Worm (Caenorhabditis elegans) whole organism, young adult: ENCODE measurements around the gene ZC13.2.
"Not testable (repeated sequence)": the region's sequence is repeated elsewhere in the genome, so short reads cannot be mapped to it uniquely, and the experiment has no call there.

Source experiments
- D2030.7 ChIP-seq: fragments of 200-800 bp; sonication (Bioruptor generic); IDR thresholded peaks from 2 replicates; pipeline ENCODE4 v1.3.6; 2022; ENCODE audit warnings: missing genetic modification reagents, missing genetic modification characterization, missing compliant biosample characterization
- F37B4.10 ChIP-seq: fragments of 200-800 bp; sonication (Bioruptor generic); IDR thresholded peaks from 2 replicates; pipeline ENCODE4 v1.3.6; 2022; ENCODE audit warnings: missing genetic modification characterization, missing compliant biosample characterization
- F52B5.7 ChIP-seq: sonication (generic microtip); optimal IDR thresholded peaks from 2 replicates; lab custom pipeline; 2016; ENCODE audit warnings: mild to moderate bottlenecking, missing genetic modification characterization, missing compliant biosample characterization
- F57A8.1 ChIP-seq: fragments of 200-800 bp; sonication (Bioruptor generic); optimal IDR thresholded peaks from 2 replicates; lab custom pipeline; 2018; ENCODE audit warnings: mild to moderate bottlenecking, missing genetic modification characterization, moderate library complexity, missing compliant biosample characterization
- F57C9.4 ChIP-seq: sonication (generic microtip); optimal IDR thresholded peaks from 2 replicates; lab custom pipeline; 2017; ENCODE audit warnings: mild to moderate bottlenecking, missing genetic modification characterization, missing compliant biosample characterization
- T26A5.8 ChIP-seq: sonication (generic microtip); optimal IDR thresholded peaks from 2 replicates; lab custom pipeline; 2016; ENCODE audit warnings: missing genetic modification characterization, missing compliant biosample characterization
- Y67H2A.10 ChIP-seq: fragments of 200-800 bp; sonication (Bioruptor generic); conservative IDR thresholded peaks from 2 replicates; pipeline ENCODE4 v1.3.6; 2022; ENCODE audit warnings: missing genetic modification reagents, missing genetic modification characterization, missing compliant biosample characterization
- akir-1 ChIP-seq: fragments of 200-800 bp; sonication (Bioruptor generic); optimal IDR thresholded peaks from 2 replicates; lab custom pipeline; 2018; ENCODE audit warnings: mild to moderate bottlenecking, missing genetic modification characterization, moderate library complexity, missing compliant biosample characterization
- ama-1 ChIP-seq, 3 experiments: fragments of 150-350 bp in 1 of 3; sonication (generic microtip) in 2 of 3; optimal IDR thresholded peaks; 2 replicates each; lab custom pipeline; 2014 to 2018; ENCODE audit warnings: missing biosample characterization in 2 of 3, missing genetic modification characterization in 2 of 3, missing genetic modification reagents in 2 of 3
- attf-3 ChIP-seq: fragments of 200-800 bp; sonication (Bioruptor generic); conservative IDR thresholded peaks from 2 replicates; pipeline ENCODE4 v1.3.6; 2022; ENCODE audit warnings: missing genetic modification reagents, missing genetic modification characterization, missing compliant biosample characterization
- cebp-1 ChIP-seq, 2 experiments: fragments of 200-800 bp in 1 of 2; sonication (Bioruptor generic) in 1 of 2; sonication (generic microtip) in 1 of 2; IDR thresholded peaks in 1 of 2; optimal IDR thresholded peaks in 1 of 2; 2 replicates each; pipeline versions ENCODE4 v1.3.6 to Lab custom; 2017 to 2022; ENCODE audit warnings: missing compliant biosample characterization in 2 of 2, missing genetic modification characterization in 2 of 2, mild to moderate bottlenecking in 1 of 2, missing genetic modification reagents in 1 of 2, moderate library complexity in 1 of 2
- cebp-2 ChIP-seq: fragments of 200-800 bp; sonication (Bioruptor generic); IDR thresholded peaks from 2 replicates; pipeline ENCODE4 v1.3.6; 2022; ENCODE audit warnings: missing genetic modification characterization, missing compliant biosample characterization
- ceh-27 ChIP-seq: fragments of 200-800 bp; sonication (Bioruptor generic); optimal IDR thresholded peaks from 2 replicates; lab custom pipeline; 2018; ENCODE audit warnings: mild to moderate bottlenecking, missing genetic modification characterization, moderate library complexity, missing compliant biosample characterization
- ceh-58 ChIP-seq: fragments of 200-800 bp; sonication (Bioruptor generic); IDR thresholded peaks from 2 replicates; pipeline ENCODE4 v1.3.6; 2022; ENCODE audit warnings: missing genetic modification characterization, missing compliant biosample characterization
- hmg-1.2 ChIP-seq: fragments of 200-800 bp; sonication (Bioruptor generic); IDR thresholded peaks from 2 replicates; pipeline ENCODE4 v1.3.6; 2022; ENCODE audit warnings: missing genetic modification reagents, missing genetic modification characterization, missing compliant biosample characterization
- hmg-20 ChIP-seq: fragments of 200-800 bp; sonication (Bioruptor generic); IDR thresholded peaks from 2 replicates; pipeline ENCODE4 v1.3.6; 2022; ENCODE audit warnings: missing genetic modification reagents, missing genetic modification characterization, missing compliant biosample characterization
- hrde-1 ChIP-seq: sonication (generic microtip); optimal IDR thresholded peaks from 2 replicates; lab custom pipeline; 2016; ENCODE audit warnings: missing genetic modification characterization, mild to moderate bottlenecking, missing compliant biosample characterization, moderate library complexity, missing genotype, missing genetic modification reagents, borderline replicate concordance
- lin-26 ChIP-seq: fragments of 200-800 bp; sonication (Bioruptor generic); IDR thresholded peaks from 2 replicates; pipeline ENCODE4 v1.3.6; 2022; ENCODE audit warnings: missing genetic modification reagents, missing genetic modification characterization, missing compliant biosample characterization
- lin-35 ChIP-seq, 3 experiments: fragments of 150-350 bp in 2 of 3; sonication (generic microtip) in 1 of 3; optimal IDR thresholded peaks; 2 replicates each; lab custom pipeline; 2014 to 2018; ENCODE audit warnings: missing biosample characterization in 3 of 3, missing genetic modification characterization in 3 of 3, missing genetic modification reagents in 3 of 3
- lir-1 ChIP-seq: fragments of 200-800 bp; sonication (Bioruptor generic); conservative IDR thresholded peaks from 2 replicates; pipeline ENCODE4 v1.3.6; 2022; ENCODE audit warnings: missing genetic modification reagents, missing genetic modification characterization, missing compliant biosample characterization
- lsl-1 ChIP-seq: fragments of 200-800 bp; sonication (Bioruptor generic); optimal IDR thresholded peaks from 2 replicates; lab custom pipeline; 2018; ENCODE audit warnings: mild to moderate bottlenecking, missing genetic modification characterization, moderate library complexity, missing compliant biosample characterization
- madf-6 ChIP-seq: fragments of 200-800 bp; sonication (Bioruptor generic); IDR thresholded peaks from 2 replicates; pipeline ENCODE4 v1.3.6; 2022; ENCODE audit warnings: missing genetic modification reagents, missing genetic modification characterization, missing compliant biosample characterization
- nfya-2 ChIP-seq: fragments of 200-800 bp; sonication (Bioruptor generic); IDR thresholded peaks from 2 replicates; pipeline ENCODE4 v1.3.6; 2022; ENCODE audit warnings: missing genetic modification reagents, missing genetic modification characterization, missing compliant biosample characterization
- nhr-27 ChIP-seq: fragments of 200-800 bp; sonication (Bioruptor generic); optimal IDR thresholded peaks from 2 replicates; lab custom pipeline; 2018; ENCODE audit warnings: mild to moderate bottlenecking, missing genetic modification characterization, moderate library complexity, missing compliant biosample characterization
- pbrm-1 ChIP-seq: fragments of 200-800 bp; sonication (Bioruptor generic); IDR thresholded peaks from 2 replicates; pipeline ENCODE4 v1.3.6; 2022; ENCODE audit warnings: missing genetic modification reagents, missing genetic modification characterization, missing compliant biosample characterization
- rcor-1 ChIP-seq: fragments of 200-800 bp; sonication (Bioruptor generic); IDR thresholded peaks from 2 replicates; pipeline ENCODE4 v1.3.6; 2022; ENCODE audit warnings: missing genetic modification reagents, missing genetic modification characterization, missing compliant biosample characterization
- rpc-1 ChIP-seq, 2 experiments: fragments of 150-350 bp in 1 of 2; sonication (generic microtip) in 1 of 2; optimal IDR thresholded peaks; 2 replicates each; lab custom pipeline; 2014 to 2018; ENCODE audit warnings: missing biosample characterization in 1 of 2, missing genetic modification characterization in 1 of 2, missing genetic modification reagents in 1 of 2, missing genotype in 1 of 2
- snpc-1.1 ChIP-seq: sonication (generic microtip); optimal IDR thresholded peaks from 2 replicates; lab custom pipeline; 2017; ENCODE audit warnings: missing genetic modification characterization, mild to moderate bottlenecking, missing compliant biosample characterization, antibody characterized with exemption, moderate library complexity, missing genotype, missing genetic modification reagents; ENCODE audit not compliant: insufficient read depth
- snpc-4 ChIP-seq, 5 experiments: fragments of 150-350 bp in 1 of 5; sonication (generic microtip) in 4 of 5; optimal IDR thresholded peaks; 2 replicates each; lab custom pipeline; 2014 to 2018; ENCODE audit warnings: missing genetic modification characterization in 5 of 5, missing biosample characterization in 3 of 5, antibody characterized with exemption in 2 of 5, mild to moderate bottlenecking in 2 of 5, missing compliant biosample characterization in 2 of 5, missing genotype in 2 of 5, moderate library complexity in 2 of 5, missing genetic modification reagents in 1 of 5
- sptf-2 ChIP-seq: fragments of 200-800 bp; sonication (Bioruptor generic); optimal IDR thresholded peaks from 2 replicates; lab custom pipeline; 2018; ENCODE audit warnings: mild to moderate bottlenecking, missing genetic modification characterization, missing compliant biosample characterization
- ztf-22 ChIP-seq: fragments of 200-800 bp; sonication (Bioruptor generic); optimal IDR thresholded peaks from 2 replicates; lab custom pipeline; 2018; ENCODE audit warnings: mild to moderate bottlenecking, missing genetic modification characterization, moderate library complexity, missing compliant biosample characterization
- ztf-26 ChIP-seq: sonication (generic microtip); optimal IDR thresholded peaks from 2 replicates; lab custom pipeline; 2017; ENCODE audit warnings: missing genetic modification characterization, missing compliant biosample characterization

ZC13.2 gene

ce11 chrX:876935-877334 lies 3.5 kb upstream of the ZC13.2 start, which contains the start of gene ZC13.1 (continued):
- no peak for TF ChIP-seq attf-3 (GFP tag; lab: Robert Waterston, UW)
- peak; percentile 46 for TF ChIP-seq ceh-27 (GFP tag; lab: Kevin White, UChicago)
- TF ChIP-seq Y67H2A.10, result no peak
- TF ChIP-seq nfya-2 (GFP tag; lab: Robert Waterston, UW), result no peak
- no peak for TF ChIP-seq lin-26

ce11 chrX:888294-888693 lies 7.8 kb downstream of the ZC13.2 start, which contains the start of gene mam-1:
mam-1 (minus strand) TSS chrX:888394.
- TF ChIP-seq T26A5.8 (no peak), akir-1 (GFP tag; lab: Kevin White, UChicago) (no peak), cebp-1 (GFP tag; IDR thresholded peaks at IDR 0.05; lab: Robert Waterston, UW) (no peak), cebp-1 (tag; optimal IDR thresholded peaks at IDR 0.05; lab: Kevin White, UChicago) (no peak)

- not testable (repeated sequence) for TF ChIP-seq snpc-4 (GFP tag; optimal IDR thresholded peaks at IDR 0.05; lab: Kevin White, UChicago)
- TF ChIP-seq snpc-4 (tag; optimal IDR thresholded peaks at IDR 0.05; lab: Kevin White, UChicago), result peak in 1 of 4 experiments; percentile 83
- 0 out of 2 replicates have a peak, but pooled peaks have one; percentile 76 for TF ChIP-seq F37B4.10 (GFP tag; lab: Robert Waterston, UW)
Observed at ce11 chrX:892537-892936, 12.1 kb downstream of the ZC13.2 start.

- TF ChIP-seq F57C9.4 (no peak), ama-1 (optimal IDR thresholded peaks at IDR 0.05; lab: Kevin White, UChicago) (no peak), ama-1 (GFP tag; optimal IDR thresholded peaks at IDR 0.05; lab: Kevin White, UChicago) (no peak), sptf-2 (GFP tag; lab: Kevin White, UChicago) (no peak), lsl-1 (GFP tag; lab: Kevin White, UChicago) (no peak), madf-6 (no peak)
Observed at ce11 chrX:897948-898347, 17.5 kb downstream of the ZC13.2 start, which contains the start of gene mab-7. mab-7 (minus strand) TSS chrX:898048.

- TF ChIP-seq rpc-1 (optimal IDR thresholded peaks at IDR 0.05; lab: Kevin White, UChicago), result no peak
- no peak for TF ChIP-seq rpc-1 (tag; optimal IDR thresholded peaks at IDR 0.05; lab: Kevin White, UChicago)
- TF ChIP-seq akir-1 (GFP tag; lab: Kevin White, UChicago), result no peak
- no peak for TF ChIP-seq pbrm-1 (GFP tag; lab: Robert Waterston, UW)
- TF ChIP-seq nhr-27, result no peak
- TF ChIP-seq rcor-1 (GFP tag; lab: Robert Waterston, UW), result no peak
- TF ChIP-seq ztf-22, result no peak
- no peak for TF ChIP-seq lin-35 (GFP tag; optimal IDR thresholded peaks at IDR 0.05; lab: Kevin White, UChicago)
- TF ChIP-seq D2030.7 (GFP tag; lab: Robert Waterston, UW), result no peak
- no peak for TF ChIP-seq cebp-2 (GFP tag; lab: Robert Waterston, UW)
- TF ChIP-seq ceh-58 (GFP tag; lab: Robert Waterston, UW), result no peak
- TF ChIP-seq ztf-26 (tag; lab: Kevin White, UChicago), result no peak
- TF ChIP-seq F52B5.7 (tag; lab: Kevin White, UChicago), result no peak
- TF ChIP-seq lir-1 (GFP tag; lab: Robert Waterston, UW), result no peak
- no peak for TF ChIP-seq nfya-2 (GFP tag; lab: Robert Waterston, UW)
- no peak for TF ChIP-seq hmg-1.2 (GFP tag; lab: Robert Waterston, UW)
Observed at ce11 chrX:902512-902911, 22.0 kb downstream of the ZC13.2 start, which contains the start of gene ZC13.10. ZC13.10 (minus strand) TSS chrX:902612.

ce11 chrX:910337-910736 lies 29.9 kb downstream of the ZC13.2 start:
- TF ChIP-seq F57A8.1 (no peak), hmg-20 (GFP tag; lab: Robert Waterston, UW) (no peak), snpc-1.1 (no peak), hrde-1 (no peak)
